Worm (Caenorhabditis elegans): ENCODE measurements around the gene Y46G5A.18.

DNA sequence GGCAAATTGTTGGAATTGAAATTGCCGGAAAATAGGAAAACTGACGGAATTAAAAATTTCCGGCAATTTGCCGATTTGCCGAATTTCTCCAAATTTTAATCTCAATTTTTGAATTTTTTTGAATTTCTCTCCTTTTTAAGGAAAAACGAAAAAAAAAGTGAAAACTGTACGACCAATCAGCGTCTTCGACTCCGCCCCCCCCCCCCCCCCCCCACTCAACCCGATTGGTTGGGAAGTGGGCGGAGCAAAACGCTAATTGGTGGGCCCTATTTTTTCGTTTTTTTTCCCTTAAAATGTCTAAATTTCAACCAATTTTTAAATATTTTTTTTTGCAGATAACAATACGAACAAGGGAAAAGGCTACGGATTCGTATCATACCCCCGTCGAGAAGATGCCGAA, 35.1 kb downstream of the Y46G5A.18 start:
- TF ChIP-seq ceh-6 (GFP tag; optimal IDR thresholded peaks at IDR 0.05) (no peak), ets-4 (tag; optimal IDR thresholded peaks at IDR 0.05) (no peak), ceh-9 (tag; optimal IDR thresholded peaks at IDR 0.05) (no peak), hlh-6 (tag; optimal IDR thresholded peaks at IDR 0.05) (no peak), dmd-4 (tag; optimal IDR thresholded peaks at IDR 0.05; ENCODE audit: borderline replicate concordance) (no peak), hlh-13 (GFP tag; optimal IDR thresholded peaks at IDR 0.05) (no peak), lim-6 (tag; optimal IDR thresholded peaks at IDR 0.05) (no peak), F13H6.1 (tag; optimal IDR thresholded peaks at IDR 0.05) (no peak), fkh-10 (GFP tag; optimal IDR thresholded peaks at IDR 0.05) (no peak), unc-86 (tag; optimal IDR thresholded peaks at IDR 0.05) (no peak), fax-1 (tag; optimal IDR thresholded peaks at IDR 0.05) (no peak), nhr-11 (tag; optimal IDR thresholded peaks at IDR 0.05) (no peak)

All from whole organism, late embryonic.